Worm (Caenorhabditis elegans): ENCODE data around the gene srd-35.

srd-35 gene

ce11 chrV:13011904-13012303, 47.7 kb downstream of the srd-35 start (continued):
- TF ChIP-seq Y105C5A.15 (GFP tag; IDR thresholded peaks at IDR 0.05) (no peak), nhr-111 (GFP tag; optimal IDR thresholded peaks at IDR 0.05) (no peak), fos-1 (tag; optimal IDR thresholded peaks at IDR 0.05) (no peak), nhr-6 (tag; optimal IDR thresholded peaks at IDR 0.05) (no peak), lsy-2 (tag; optimal IDR thresholded peaks at IDR 0.05) (peak in 1 of 2 experiments; percentile 15), lin-38 (GFP tag; IDR thresholded peaks at IDR 0.05) (no peak), unc-62 (GFP tag; optimal IDR thresholded peaks at IDR 0.05 in 1 of 2) (peak in 1 of 2 experiments; percentile 83), unc-62 (tag; optimal IDR thresholded peaks at IDR 0.05) (no peak), Y48G9A.11 (GFP tag; IDR thresholded peaks at IDR 0.05) (no peak), ctbp-1 (GFP tag; IDR thresholded peaks at IDR 0.05) (no peak), ceh-28 (tag; optimal IDR thresholded peaks at IDR 0.05) (no peak), sdz-12 (GFP tag; optimal IDR thresholded peaks at IDR 0.05) (no peak), lin-39 (tag; optimal IDR thresholded peaks at IDR 0.05) (no peak), set-16 (GFP tag; IDR thresholded peaks at IDR 0.05) (no peak), ztf-7 (tag; optimal IDR thresholded peaks at IDR 0.05) (no peak), nhr-102 (tag; optimal IDR thresholded peaks at IDR 0.05) (peak; percentile 80), mes-2 (tag; optimal IDR thresholded peaks at IDR 0.05; ENCODE audit: poor library complexity, severe bottlenecking) (peak; percentile 2), hlh-11 (tag; optimal IDR thresholded peaks at IDR 0.05) (peak; percentile 80), T20F7.1 (GFP tag; optimal IDR thresholded peaks at IDR 0.05) (peak; percentile 52), nhr-25 (tag; optimal IDR thresholded peaks at IDR 0.05; ENCODE audit: borderline replicate concordance, insufficient read depth) (no peak)

ce11 chrV:13013158-13013557, 49.0 kb downstream of the srd-35 start, which contains the start of gene try-10:
TSS of gene try-10 (minus strand) at chrV:13013258.
- TF ChIP-seq snpc-4 (tag; optimal IDR thresholded peaks at IDR 0.05) (no peak), ces-1 (GFP tag; optimal IDR thresholded peaks at IDR 0.05) (no peak), madf-5 (GFP tag; IDR thresholded peaks at IDR 0.05) (no peak), nhr-42 (GFP tag; IDR thresholded peaks at IDR 0.05) (no peak)

DNA sequence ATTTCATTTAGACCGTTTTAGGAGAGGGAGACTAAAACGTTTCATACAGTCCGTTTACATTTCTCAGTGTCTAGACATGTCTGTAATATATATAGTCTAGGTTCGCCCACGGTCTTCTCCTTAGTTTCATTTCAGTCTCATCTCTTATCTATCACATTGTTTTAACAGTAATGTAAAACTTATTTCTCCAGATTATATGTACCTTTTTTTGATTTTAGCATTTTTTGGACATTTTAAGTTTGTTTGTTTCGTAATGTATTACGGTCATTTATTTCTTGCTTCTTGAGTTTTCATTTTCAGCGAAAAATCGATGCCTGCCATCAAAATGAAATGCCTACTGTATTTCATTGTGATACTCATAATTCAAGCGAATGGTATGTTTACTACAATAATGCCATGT, 49.7 kb downstream of the srd-35 start, which contains the start of gene F15B9.6:
Gene F15B9.6, plus strand, starts transcription at position 301 of the 400 bp plus-strand sequence.
- no peak for TF ChIP-seq nhr-48 (tag; optimal IDR thresholded peaks at IDR 0.05)

Data from whole organism, L4 larva.